Fruit fly (Drosophila melanogaster): ENCODE results near the gene spn-D.
A peak's percentile ranks its signal among the peaks of the same experiment; 100 is the strongest.

spn-D gene

dm6 chr3R:27124588-27124987 is 40.9 kb upstream of the spn-D start, which contains the start of gene CG6059:
TSS of gene CG6059 (minus strand) at chr3R:27124688.
- TF ChIP-seq gfzf (GFP tag; optimal IDR thresholded peaks at IDR 0.05) (no peak), zfh2 (GFP tag; optimal IDR thresholded peaks at IDR 0.05) (no peak), gsb (GFP tag; IDR thresholded peaks at IDR 0.05) (no peak), Nf-YC (tag; optimal IDR thresholded peaks at IDR 0.05) (no peak), lola (GFP tag; optimal IDR thresholded peaks at IDR 0.05) (no peak), her (GFP tag; optimal IDR thresholded peaks at IDR 0.05) (no peak), CG9609 (GFP tag; optimal IDR thresholded peaks at IDR 0.05) (no peak), esg (GFP tag; conservative IDR thresholded peaks at IDR 0.05) (no peak), nerfin-2 (GFP tag; IDR thresholded peaks at IDR 0.05; ENCODE audit: partially characterized antibody) (no peak), ase (GFP tag; IDR thresholded peaks at IDR 0.05) (no peak), tgo (GFP tag; IDR thresholded peaks at IDR 0.05) (no peak), CG1602 (GFP tag; optimal IDR thresholded peaks at IDR 0.05) (no peak), CG4617 (GFP tag; optimal IDR thresholded peaks at IDR 0.05; ENCODE audit: borderline replicate concordance) (no peak)

- no peak for TF ChIP-seq toy (GFP tag; IDR thresholded peaks at IDR 0.05)
- TF ChIP-seq insv (GFP tag; optimal IDR thresholded peaks at IDR 0.05) = no peak
- no peak for TF ChIP-seq fd64A (GFP tag; optimal IDR thresholded peaks at IDR 0.05)
- TF ChIP-seq CG12219 (GFP tag; optimal IDR thresholded peaks at IDR 0.05) = no peak
- no peak for TF ChIP-seq gcm (GFP tag; optimal IDR thresholded peaks at IDR 0.05)
These were observed 36.8 kb upstream of the spn-D start for dm6 chr3R:27128723-27129122.

dm6 chr3R:27129580-27130385 is 35.7 kb upstream of the spn-D start:
- peak; percentile 90 for TF ChIP-seq D19B (GFP tag; optimal IDR thresholded peaks at IDR 0.05)
- TF ChIP-seq Adf1 (GFP tag; IDR thresholded peaks at IDR 0.05) = peak; percentile 57
- TF ChIP-seq Ets65A (GFP tag) = peak; percentile 88
- peak; percentile 72 for TF ChIP-seq Rfx (GFP tag; IDR thresholded peaks at IDR 0.05)
- TF ChIP-seq CG6272 (GFP tag; IDR thresholded peaks at IDR 0.05) = 0 out of 2 replicates have a peak, but pooled peaks have one; percentile 10
- no peak for TF ChIP-seq CG2202 (tag; optimal IDR thresholded peaks at IDR 0.05)
- TF ChIP-seq CG14441 (GFP tag; IDR thresholded peaks at IDR 0.05) = peak; percentile 25; the same call in 1 of the 2 replicates
- peak; percentile 6 for TF ChIP-seq CG17359 (tag; optimal IDR thresholded peaks at IDR 0.05)
- TF ChIP-seq Nf-YC (tag; optimal IDR thresholded peaks at IDR 0.05) = no peak
- 0 out of 3 replicates have a peak, but pooled peaks have one; percentile 20 for TF ChIP-seq CG34422 (GFP tag; IDR thresholded peaks at IDR 0.05)
- TF ChIP-seq CHES-1-like (GFP tag; optimal IDR thresholded peaks at IDR 0.05) = peak; percentile 31
- TF ChIP-seq fd96Cb (tag; optimal IDR thresholded peaks at IDR 0.05) = peak; percentile 4
- TF ChIP-seq ind (GFP tag; optimal IDR thresholded peaks at IDR 0.05) = peak; percentile 36
- peak; percentile 75 for TF ChIP-seq cwo (GFP tag; optimal IDR thresholded peaks at IDR 0.05)
- peak; percentile 16; the same call in 1 of the 2 replicates for TF ChIP-seq CG9215 (GFP tag; IDR thresholded peaks at IDR 0.05)
- peak; percentile 32; the same call in 1 of the 2 replicates for TF ChIP-seq Ptx1 (GFP tag; IDR thresholded peaks at IDR 0.05)
- no peak for TF ChIP-seq CG34224 (GFP tag; IDR thresholded peaks at IDR 0.05; ENCODE audit: partially characterized antibody)
- TF ChIP-seq GATAe (GFP tag; conservative IDR thresholded peaks at IDR 0.05) = no peak
- peak; percentile 64; the same call in 1 of the 2 replicates for TF ChIP-seq CG32532 (GFP tag; IDR thresholded peaks at IDR 0.05)
- TF ChIP-seq vvl (GFP tag; IDR thresholded peaks at IDR 0.05) = peak; percentile 33; the same call in 1 of the 2 replicates
- peak; percentile 7 for TF ChIP-seq caup (GFP tag; optimal IDR thresholded peaks at IDR 0.05; ENCODE audit: severe bottlenecking)
- no peak for TF ChIP-seq Hey (tag; optimal IDR thresholded peaks at IDR 0.05)
- TF ChIP-seq seq (GFP tag; IDR thresholded peaks at IDR 0.05) = no peak; the same call in 1 of the 2 replicates
- TF ChIP-seq CG5245 (GFP tag; optimal IDR thresholded peaks at IDR 0.05) = no peak
- TF ChIP-seq trh (GFP tag; optimal IDR thresholded peaks at IDR 0.05) = peak; percentile 10
- peak; percentile 16 for TF ChIP-seq Xbp1 (GFP tag; optimal IDR thresholded peaks at IDR 0.05)
- TF ChIP-seq CG15479 (GFP tag; optimal IDR thresholded peaks at IDR 0.05) = no peak
- TF ChIP-seq CG4424 (GFP tag; optimal IDR thresholded peaks at IDR 0.05) = peak; percentile 13
- TF ChIP-seq D19A (tag; optimal IDR thresholded peaks at IDR 0.05) = no peak
- TF ChIP-seq Dbx (GFP tag; IDR thresholded peaks at IDR 0.05) = 0 out of 3 replicates have a peak, but pooled peaks have one; percentile 14

Data from whole organism, embryonic.